Worm (Caenorhabditis elegans) whole organism, young adult: ENCODE data around the gene B0302.4.
A peak's percentile ranks its signal among the peaks of the same experiment; 100 is the strongest.

Source experiments
- F33H1.4 ChIP-seq: fragments of 200-800 bp; sonication (Bioruptor generic); IDR thresholded peaks from 2 replicates; pipeline ENCODE4 v1.3.6; 2022; ENCODE audit warnings: missing genetic modification reagents, missing genetic modification characterization, missing compliant biosample characterization
- F39B2.1 ChIP-seq: fragments of 200-800 bp; sonication (Bioruptor generic); IDR thresholded peaks from 2 replicates; pipeline ENCODE4 v1.3.6; 2022; ENCODE audit warnings: missing genetic modification reagents, missing genetic modification characterization, missing compliant biosample characterization
- F55B11.4 ChIP-seq: sonication (generic microtip); optimal IDR thresholded peaks from 2 replicates; lab custom pipeline; 2016; ENCODE audit warnings: missing compliant biosample characterization, missing genetic modification characterization, borderline replicate concordance; ENCODE audit not compliant: insufficient read depth
- F57C9.4 ChIP-seq: sonication (generic microtip); optimal IDR thresholded peaks from 2 replicates; lab custom pipeline; 2017; ENCODE audit warnings: mild to moderate bottlenecking, missing genetic modification characterization, missing compliant biosample characterization
- Y53F4B.3 ChIP-seq: fragments of 200-800 bp; sonication (Bioruptor generic); IDR thresholded peaks from 2 replicates; pipeline ENCODE4 v1.3.6; 2022; ENCODE audit warnings: missing genetic modification reagents, missing genetic modification characterization, missing compliant biosample characterization
- Y53G8AR.9 ChIP-seq: fragments of 200-800 bp; sonication (Bioruptor generic); conservative IDR thresholded peaks from 2 replicates; pipeline ENCODE4 v1.3.6; 2022; ENCODE audit warnings: missing genetic modification reagents, missing genetic modification characterization, missing compliant biosample characterization
- Y67H2A.10 ChIP-seq: fragments of 200-800 bp; sonication (Bioruptor generic); conservative IDR thresholded peaks from 2 replicates; pipeline ENCODE4 v1.3.6; 2022; ENCODE audit warnings: missing genetic modification reagents, missing genetic modification characterization, missing compliant biosample characterization
- Y79H2A.3 ChIP-seq: fragments of 200-800 bp; sonication (Bioruptor generic); conservative IDR thresholded peaks from 2 replicates; pipeline ENCODE4 v1.3.6; 2022; ENCODE audit warnings: missing genetic modification reagents, missing genetic modification characterization, missing compliant biosample characterization
- akir-1 ChIP-seq: fragments of 200-800 bp; sonication (Bioruptor generic); optimal IDR thresholded peaks from 2 replicates; lab custom pipeline; 2018; ENCODE audit warnings: mild to moderate bottlenecking, missing genetic modification characterization, moderate library complexity, missing compliant biosample characterization
- ama-1 ChIP-seq, 3 experiments: fragments of 150-350 bp in 1 of 3; sonication (generic microtip) in 2 of 3; optimal IDR thresholded peaks; 2 replicates each; lab custom pipeline; 2014 to 2018; ENCODE audit warnings: missing biosample characterization in 2 of 3, missing genetic modification characterization in 2 of 3, missing genetic modification reagents in 2 of 3
- aptf-2 ChIP-seq: fragments of 200-800 bp; sonication (Bioruptor generic); conservative IDR thresholded peaks from 2 replicates; pipeline ENCODE4 v1.3.6; 2022; ENCODE audit warnings: missing genetic modification reagents, missing genetic modification characterization, missing compliant biosample characterization
- atf-7 ChIP-seq: sonication (generic microtip); optimal IDR thresholded peaks from 2 replicates; lab custom pipeline; 2017; ENCODE audit warnings: mild to moderate bottlenecking, missing genetic modification characterization, missing compliant biosample characterization
- attf-5 ChIP-seq: fragments of 200-800 bp; sonication (Bioruptor generic); optimal IDR thresholded peaks from 2 replicates; lab custom pipeline; 2018; ENCODE audit warnings: mild to moderate bottlenecking, missing genetic modification characterization, missing compliant biosample characterization
- cebp-1 ChIP-seq, 2 experiments: fragments of 200-800 bp in 1 of 2; sonication (Bioruptor generic) in 1 of 2; sonication (generic microtip) in 1 of 2; IDR thresholded peaks in 1 of 2; optimal IDR thresholded peaks in 1 of 2; 2 replicates each; pipeline versions ENCODE4 v1.3.6 to Lab custom; 2017 to 2022; ENCODE audit warnings: missing compliant biosample characterization in 2 of 2, missing genetic modification characterization in 2 of 2, mild to moderate bottlenecking in 1 of 2, missing genetic modification reagents in 1 of 2, moderate library complexity in 1 of 2
- cebp-2 ChIP-seq: fragments of 200-800 bp; sonication (Bioruptor generic); IDR thresholded peaks from 2 replicates; pipeline ENCODE4 v1.3.6; 2022; ENCODE audit warnings: missing genetic modification characterization, missing compliant biosample characterization
- ceh-100 ChIP-seq: fragments of 200-800 bp; sonication (Bioruptor generic); IDR thresholded peaks from 2 replicates; pipeline ENCODE4 v1.3.6; 2022; ENCODE audit warnings: missing genetic modification reagents, missing genetic modification characterization, missing compliant biosample characterization
- die-1 ChIP-seq: sonication (generic microtip); optimal IDR thresholded peaks from 2 replicates; lab custom pipeline; 2016; ENCODE audit warnings: missing genotype, mild to moderate bottlenecking, missing genetic modification characterization, missing compliant biosample characterization
- dpff-1 ChIP-seq: sonication (generic microtip); optimal IDR thresholded peaks from 2 replicates; lab custom pipeline; 2017; ENCODE audit warnings: mild to moderate bottlenecking, missing genetic modification characterization, missing compliant biosample characterization
- fkh-3 ChIP-seq: sonication (generic microtip); optimal IDR thresholded peaks from 2 replicates; lab custom pipeline; 2016; ENCODE audit warnings: mild to moderate bottlenecking, missing genetic modification characterization, missing compliant biosample characterization
- hlh-26 ChIP-seq: fragments of 200-800 bp; sonication (Bioruptor generic); conservative IDR thresholded peaks from 2 replicates; pipeline ENCODE4 v1.3.6; 2022; ENCODE audit warnings: missing genetic modification reagents, missing genetic modification characterization, missing compliant biosample characterization
- hsf-1 ChIP-seq: fragments of 200-800 bp; sonication (Bioruptor generic); IDR thresholded peaks from 2 replicates; pipeline ENCODE4 v1.3.6; 2022; ENCODE audit warnings: missing genetic modification reagents, missing genetic modification characterization, missing compliant biosample characterization
- lin-40 ChIP-seq: sonication (generic microtip); optimal IDR thresholded peaks from 2 replicates; lab custom pipeline; 2016; ENCODE audit warnings: missing genetic modification characterization, mild to moderate bottlenecking, missing compliant biosample characterization, missing genotype, missing genetic modification reagents
- lsy-27 ChIP-seq: sonication (generic microtip); optimal IDR thresholded peaks from 2 replicates; lab custom pipeline; 2017; ENCODE audit warnings: missing genetic modification characterization, mild to moderate bottlenecking, missing compliant biosample characterization, antibody characterized with exemption, missing genotype, borderline replicate concordance; ENCODE audit not compliant: insufficient read depth
- nfyb-1 ChIP-seq: fragments of 200-800 bp; sonication (Bioruptor generic); IDR thresholded peaks from 2 replicates; pipeline ENCODE4 v1.3.6; 2022; ENCODE audit warnings: missing genetic modification reagents, missing genetic modification characterization, missing compliant biosample characterization
- nhr-80 ChIP-seq: sonication (generic microtip); optimal IDR thresholded peaks from 2 replicates; lab custom pipeline; 2016; ENCODE audit warnings: missing genetic modification characterization, missing compliant biosample characterization
- nhr-90 ChIP-seq: sonication (generic microtip); optimal IDR thresholded peaks from 2 replicates; lab custom pipeline; 2016; ENCODE audit warnings: missing genotype, mild to moderate bottlenecking, missing genetic modification characterization, missing compliant biosample characterization
- snpc-3.4 ChIP-seq: sonication (generic microtip); optimal IDR thresholded peaks from 2 replicates; lab custom pipeline; 2017; ENCODE audit warnings: missing genetic modification characterization, mild to moderate bottlenecking, missing compliant biosample characterization, antibody characterized with exemption, moderate library complexity, missing genotype, missing genetic modification reagents
- tlf-1 ChIP-seq: fragments of 200-800 bp; sonication (Bioruptor generic); optimal IDR thresholded peaks from 2 replicates; lab custom pipeline; 2018; ENCODE audit warnings: mild to moderate bottlenecking, missing genetic modification characterization, missing compliant biosample characterization
- unc-130 ChIP-seq: sonication (generic microtip); optimal IDR thresholded peaks from 2 replicates; lab custom pipeline; 2016; ENCODE audit warnings: missing genetic modification reagents, missing genetic modification characterization, missing compliant biosample characterization
- unc-62 ChIP-seq: fragments of 150-350 bp; optimal IDR thresholded peaks from 2 replicates; lab custom pipeline; 2014; ENCODE audit warnings: missing biosample characterization, missing genetic modification reagents, missing genetic modification characterization
- zim-3 ChIP-seq: sonication (generic microtip); optimal IDR thresholded peaks from 2 replicates; lab custom pipeline; 2017; ENCODE audit warnings: mild to moderate bottlenecking, missing genetic modification characterization, moderate library complexity, missing compliant biosample characterization
- ztf-26 ChIP-seq: sonication (generic microtip); optimal IDR thresholded peaks from 2 replicates; lab custom pipeline; 2017; ENCODE audit warnings: missing genetic modification characterization, missing compliant biosample characterization
- ztf-28 ChIP-seq: fragments of 200-800 bp; sonication (Bioruptor generic); IDR thresholded peaks from 2 replicates; pipeline ENCODE4 v1.3.6; 2022; ENCODE audit warnings: missing genetic modification reagents, missing genetic modification characterization, missing compliant biosample characterization
- ztf-6 ChIP-seq: fragments of 200-800 bp; sonication (Bioruptor generic); IDR thresholded peaks from 2 replicates; pipeline ENCODE4 v1.3.6; 2022; ENCODE audit warnings: missing genetic modification reagents, missing genetic modification characterization, missing compliant biosample characterization

B0302.4 gene

DNA sequence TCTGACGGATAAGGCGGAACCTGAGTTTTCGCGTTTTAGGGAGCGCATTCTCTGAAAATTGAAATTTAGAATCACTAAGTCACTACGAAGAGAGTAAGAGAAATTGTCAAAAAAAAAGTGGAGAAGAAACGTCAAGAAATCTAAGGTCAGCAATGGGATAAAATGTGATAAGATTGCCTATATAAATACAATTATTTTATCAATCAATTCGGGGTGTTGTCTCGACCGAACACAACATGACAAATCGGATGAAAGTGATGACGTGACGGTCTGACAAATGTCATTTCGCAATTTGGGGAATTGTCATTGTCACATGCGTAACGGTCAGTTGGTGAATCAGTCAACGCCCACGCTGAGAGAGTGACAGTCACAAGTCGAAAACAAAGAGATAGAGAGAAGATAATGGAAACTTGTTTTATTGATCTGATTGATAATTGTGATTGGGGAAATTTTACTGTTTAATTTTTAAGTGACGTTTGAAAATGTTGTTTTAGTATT lies 38.5 kb downstream of the B0302.4 start, which contains the start of gene cnp-3 (continued):
- TF ChIP-seq ztf-26 (tag; lab: Kevin White, UChicago) (peak; percentile 64), cebp-2 (GFP tag; lab: Robert Waterston, UW) (no peak), hsf-1 (GFP tag; lab: Robert Waterston, UW) (no peak), aptf-2 (no peak), dpff-1 (tag; lab: Kevin White, UChicago) (no peak), lin-40 (peak; percentile 21), nhr-80 (tag; lab: Kevin White, UChicago) (peak; percentile 36), F33H1.4 (GFP tag; lab: Robert Waterston, UW) (no peak), cebp-1 (GFP tag; IDR thresholded peaks at IDR 0.05; lab: Robert Waterston, UW) (peak; percentile 60; the same call in 1 of the 2 replicates), cebp-1 (tag; optimal IDR thresholded peaks at IDR 0.05; lab: Kevin White, UChicago) (peak; percentile 85), atf-7 (tag; lab: Kevin White, UChicago) (no peak), unc-62 (GFP tag; lab: Kevin White, UChicago) (no peak), akir-1 (no peak), ztf-6 (GFP tag; lab: Robert Waterston, UW) (no peak), unc-130 (GFP tag; lab: Kevin White, UChicago) (no peak), ceh-100 (GFP tag; lab: Robert Waterston, UW) (no peak), snpc-3.4 (no peak)

DNA sequence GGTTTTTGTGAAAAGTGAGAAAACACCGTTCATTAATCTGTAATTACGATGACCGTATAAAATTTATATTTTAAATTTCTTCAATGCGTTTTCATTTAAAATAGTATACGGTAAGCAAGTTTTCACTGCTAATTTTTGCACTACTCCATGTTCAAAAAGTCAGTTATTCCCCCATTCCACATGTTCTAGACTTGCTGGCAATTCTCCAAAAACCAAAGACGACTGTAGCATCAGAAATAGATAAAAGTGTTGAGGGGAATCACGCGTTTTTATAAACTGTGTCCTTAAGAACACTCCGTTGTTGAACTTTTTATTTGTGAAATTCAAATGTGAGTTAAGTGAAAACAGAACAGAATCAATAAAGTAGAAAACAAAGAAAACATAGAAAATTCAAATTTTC lies 40.9 kb downstream of the B0302.4 start:
- TF ChIP-seq nhr-80 (tag; lab: Kevin White, UChicago) (peak; percentile 64), nfyb-1 (GFP tag; lab: Robert Waterston, UW) (0 out of 2 replicates have a peak, but pooled peaks have one; percentile 61), attf-5 (peak; percentile 10), cebp-1 (GFP tag; IDR thresholded peaks at IDR 0.05; lab: Robert Waterston, UW) (no peak), cebp-1 (tag; optimal IDR thresholded peaks at IDR 0.05; lab: Kevin White, UChicago) (peak; percentile 60), nhr-90 (tag; lab: Kevin White, UChicago) (peak; percentile 31), die-1 (tag; lab: Kevin White, UChicago) (no peak)

DNA sequence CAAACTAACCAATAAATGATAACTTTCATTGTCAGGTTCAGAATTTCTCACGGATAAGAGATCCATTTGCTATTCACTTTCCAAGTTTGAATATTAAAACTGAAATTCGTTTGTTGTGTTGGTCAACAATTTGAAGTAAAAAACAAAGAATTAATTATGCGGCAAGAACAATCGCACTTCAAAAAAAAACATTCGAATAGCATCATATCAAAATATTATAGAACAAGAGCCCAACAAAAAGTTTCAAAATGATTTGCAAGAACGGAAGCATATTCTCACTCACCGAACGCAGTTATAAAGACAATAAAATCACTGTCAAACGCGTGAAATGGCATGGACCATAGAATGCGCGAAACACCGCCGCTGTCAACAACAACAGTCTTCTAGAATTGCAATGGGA lies 42.1 kb downstream of the B0302.4 start, which contains the start of gene K09E3.7:
K09E3.7 (minus strand) TSS at position 101 of the 400 bp plus-strand sequence.
- TF ChIP-seq Y67H2A.10 (GFP tag; lab: Robert Waterston, UW) (no peak), hlh-26 (GFP tag; lab: Robert Waterston, UW) (no peak), tlf-1 (GFP tag; lab: Kevin White, UChicago) (no peak), F55B11.4 (no peak), lsy-27 (no peak), ama-1 (optimal IDR thresholded peaks at IDR 0.05; lab: Kevin White, UChicago) (no peak), ama-1 (GFP tag; optimal IDR thresholded peaks at IDR 0.05; lab: Kevin White, UChicago) (no peak), atf-7 (tag; lab: Kevin White, UChicago) (no peak), zim-3 (no peak), Y53G8AR.9 (GFP tag; lab: Robert Waterston, UW) (no peak), F39B2.1 (GFP tag; lab: Robert Waterston, UW) (no peak), F57C9.4 (no peak), ztf-28 (GFP tag; lab: Robert Waterston, UW) (no peak), nfyb-1 (GFP tag; lab: Robert Waterston, UW) (no peak), Y79H2A.3 (GFP tag; lab: Robert Waterston, UW) (no peak), Y53F4B.3 (GFP tag; lab: Robert Waterston, UW) (no peak), fkh-3 (no peak)
